Worm (Caenorhabditis elegans) whole organism, midembryonic: ENCODE measurements around the gene tsen-2.

ENCODE experiments used
- T22C8.4 ChIP-seq: fragments of 200-800 bp; sonication (Bioruptor generic); IDR thresholded peaks from 2 replicates; pipeline ENCODE4 v1.3.6; 2022; ENCODE audit warnings: missing genetic modification characterization, missing compliant biosample characterization
- cog-1 ChIP-seq: sonication (generic microtip); optimal IDR thresholded peaks from 2 replicates; lab custom pipeline; 2016; ENCODE audit warnings: missing genetic modification characterization, missing compliant biosample characterization
- ztf-29 ChIP-seq: fragments of 200-800 bp; sonication (Bioruptor generic); IDR thresholded peaks from 2 replicates; pipeline ENCODE4 v1.3.6; 2022; ENCODE audit warnings: missing genetic modification reagents, missing genetic modification characterization, missing compliant biosample characterization

ce11 chrIII:11847014-11847413 is 51.1 kb downstream of the tsen-2 start:
- TF ChIP-seq T22C8.4 (peak; percentile 64), ztf-29 (GFP tag; lab: Robert Waterston, UW) (no peak), cog-1 (tag; lab: Kevin White, UChicago) (no peak)
